Fruit fly (Drosophila melanogaster): Measurements from ENCODE around the gene CG3061.

Gene CG3061

dm6 chr3R:14012478-14013146, 19.6 kb upstream of the CG3061 start (continued):
- peak; percentile 97 for TF ChIP-seq CG11695 (GFP tag; IDR thresholded peaks at IDR 0.05)
- TF ChIP-seq Gsc (GFP tag; IDR thresholded peaks at IDR 0.05), result no peak; the same call in 1 of the 2 replicates
- peak; percentile 54 for TF ChIP-seq Ets97D (GFP tag; optimal IDR thresholded peaks at IDR 0.05)
- no peak for TF ChIP-seq da (GFP tag; optimal IDR thresholded peaks at IDR 0.05)
- TF ChIP-seq lola (GFP tag; optimal IDR thresholded peaks at IDR 0.05), result peak in 1 of 3 experiments; percentile 69
- peak; percentile 87 for TF ChIP-seq unpg (GFP tag; optimal IDR thresholded peaks at IDR 0.05)
- TF ChIP-seq stc (GFP tag; IDR thresholded peaks at IDR 0.05), result peak; percentile 93
- peak; percentile 89 for TF ChIP-seq CG6272 (GFP tag; IDR thresholded peaks at IDR 0.05)
- TF ChIP-seq ash1 (GFP tag; optimal IDR thresholded peaks at IDR 0.05), result no peak
- TF ChIP-seq CG6175 (GFP tag; IDR thresholded peaks at IDR 0.05), result peak; percentile 90
- peak; percentile 54 for TF ChIP-seq CG12942 (GFP tag; optimal IDR thresholded peaks at IDR 0.05)
- TF ChIP-seq dati (GFP tag; IDR thresholded peaks at IDR 0.05), result peak; percentile 93
- peak; percentile 27 for TF ChIP-seq twi (tag; optimal IDR thresholded peaks at IDR 0.05)
- peak; percentile 71 for TF ChIP-seq CG9437 (GFP tag; optimal IDR thresholded peaks at IDR 0.05)
- TF ChIP-seq CG7987 (GFP tag; optimal IDR thresholded peaks at IDR 0.05), result peak; percentile 73
- TF ChIP-seq gce (GFP tag; IDR thresholded peaks at IDR 0.05), result peak; percentile 96
- TF ChIP-seq CTCF (GFP tag; optimal IDR thresholded peaks at IDR 0.05), result peak; percentile 60
- peak; percentile 7 for TF ChIP-seq ftz-f1 (GFP tag; optimal IDR thresholded peaks at IDR 0.05)
- peak; percentile 11 for TF ChIP-seq CG3995 (GFP tag; optimal IDR thresholded peaks at IDR 0.05)
- peak; percentile 94 for TF ChIP-seq CG3726 (GFP tag; IDR thresholded peaks at IDR 0.05)
- peak; percentile 90 for TF ChIP-seq Asciz (GFP tag; optimal IDR thresholded peaks at IDR 0.05)
- TF ChIP-seq CG9215 (GFP tag; IDR thresholded peaks at IDR 0.05), result peak; percentile 85
- no peak for TF ChIP-seq Doc3 (GFP tag; IDR thresholded peaks at IDR 0.05; ENCODE audit: partially characterized antibody)
- peak; percentile 56 for TF ChIP-seq Fer2 (tag; optimal IDR thresholded peaks at IDR 0.05)
- TF ChIP-seq Atf6 (GFP tag; IDR thresholded peaks at IDR 0.05), result peak; percentile 94
- peak; percentile 58 for TF ChIP-seq eyg (GFP tag; optimal IDR thresholded peaks at IDR 0.05)
- peak; percentile 93 for TF ChIP-seq HHEX (GFP tag; optimal IDR thresholded peaks at IDR 0.05)
- TF ChIP-seq tin (GFP tag; optimal IDR thresholded peaks at IDR 0.05), result peak; percentile 97
- TF ChIP-seq ems (GFP tag; optimal IDR thresholded peaks at IDR 0.05), result peak; percentile 89
- TF ChIP-seq CG15514 (GFP tag; optimal IDR thresholded peaks at IDR 0.05), result peak; percentile 80
- TF ChIP-seq pzg (GFP tag; optimal IDR thresholded peaks at IDR 0.05), result peak; percentile 17
- peak; percentile 69 for TF ChIP-seq tio (GFP tag; optimal IDR thresholded peaks at IDR 0.05)
- TF ChIP-seq CG12104 (GFP tag; optimal IDR thresholded peaks at IDR 0.05), result peak; percentile 88
- peak; percentile 81 for TF ChIP-seq CG9932 (GFP tag; IDR thresholded peaks at IDR 0.05)
- peak; percentile 95 for TF ChIP-seq fd96Cb (tag; optimal IDR thresholded peaks at IDR 0.05)
- peak; percentile 83 for TF ChIP-seq CG14965 (GFP tag; optimal IDR thresholded peaks at IDR 0.05; ENCODE audit: borderline replicate concordance)
- TF ChIP-seq CG10959 (GFP tag; IDR thresholded peaks at IDR 0.05), result peak; percentile 97
- no peak for TF ChIP-seq CG2129 (GFP tag; IDR thresholded peaks at IDR 0.05; ENCODE audit: partially characterized antibody)
- TF ChIP-seq fu2 (GFP tag; optimal IDR thresholded peaks at IDR 0.05), result no peak
- peak; percentile 82 for TF ChIP-seq CG4707 (GFP tag; optimal IDR thresholded peaks at IDR 0.05)
- TF ChIP-seq Lpt (GFP tag; optimal IDR thresholded peaks at IDR 0.05), result no peak
- TF ChIP-seq NC2β (GFP tag; optimal IDR thresholded peaks at IDR 0.05), result peak; percentile 95
- peak; percentile 43 for TF ChIP-seq Sry-β (GFP tag; optimal IDR thresholded peaks at IDR 0.05)
- TF ChIP-seq sna (GFP tag; IDR thresholded peaks at IDR 0.05; ENCODE audit: partially characterized antibody), result peak; percentile 51; the same call in 1 of the 2 replicates
- TF ChIP-seq sr (GFP tag; IDR thresholded peaks at IDR 0.05), result peak; percentile 87
- TF ChIP-seq prd (optimal IDR thresholded peaks at IDR 0.05), result no peak
- peak; percentile 98 for TF ChIP-seq prd (GFP tag; IDR thresholded peaks at IDR 0.05)
- TF ChIP-seq NC2α (GFP tag; optimal IDR thresholded peaks at IDR 0.05), result no peak
- peak; percentile 97 for TF ChIP-seq Ets65A (GFP tag)
- TF ChIP-seq CG14667 (GFP tag; IDR thresholded peaks at IDR 0.05), result peak; percentile 96
- TF ChIP-seq Dbx (GFP tag; IDR thresholded peaks at IDR 0.05), result peak; percentile 89
